Worm (Caenorhabditis elegans) whole organism, late embryonic: ENCODE data around the gene W06F12.2.

Source experiments
- T23F11.4 ChIP-seq: fragments of 200-800 bp; sonication (Bioruptor generic); optimal IDR thresholded peaks from 2 replicates; lab custom pipeline; 2018; ENCODE audit warnings: mild to moderate bottlenecking, missing genetic modification characterization, missing compliant biosample characterization
- ama-1 ChIP-seq: fragments of 150-350 bp; optimal IDR thresholded peaks from 2 replicates; lab custom pipeline; 2014
- ceh-18 ChIP-seq: sonication (generic microtip); optimal IDR thresholded peaks from 2 replicates; lab custom pipeline; 2016; ENCODE audit warnings: missing genetic modification characterization, missing compliant biosample characterization
- ceh-6 ChIP-seq: fragments of 200-800 bp; sonication (Bioruptor generic); optimal IDR thresholded peaks from 2 replicates; lab custom pipeline; 2018; ENCODE audit warnings: mild to moderate bottlenecking, missing genetic modification characterization, missing compliant biosample characterization
- pqm-1 ChIP-seq: sonication (generic microtip); optimal IDR thresholded peaks from 2 replicates; lab custom pipeline; 2016; ENCODE audit warnings: missing genetic modification characterization, missing compliant biosample characterization

ce11 chrIII:13741410-13741809, 9.9 kb upstream of the W06F12.2 start:
- TF ChIP-seq ceh-6 (GFP tag; lab: Kevin White, UChicago): no peak
- TF ChIP-seq T23F11.4: no peak
- TF ChIP-seq ama-1: no peak
- no peak for TF ChIP-seq pqm-1 (tag; lab: Kevin White, UChicago)
- TF ChIP-seq ceh-18 (tag; lab: Kevin White, UChicago): no peak
